Worm (Caenorhabditis elegans): ENCODE results near the gene T24C2.5.

T24C2.5 gene

ce11 chrX:14504551-14504902 is 29.7 kb upstream of the T24C2.5 start:
- no peak for TF ChIP-seq hlh-30 (tag; optimal IDR thresholded peaks at IDR 0.05; ENCODE audit: insufficient read depth)
- peak; percentile 68 for TF ChIP-seq elt-2 (tag; optimal IDR thresholded peaks at IDR 0.05)
- TF ChIP-seq ref-2 (tag; optimal IDR thresholded peaks at IDR 0.05) = peak; percentile 33
- no peak for TF ChIP-seq ceh-31 (tag; optimal IDR thresholded peaks at IDR 0.05)
- no peak for TF ChIP-seq ceh-24 (tag; optimal IDR thresholded peaks at IDR 0.05)
- TF ChIP-seq dve-1 (tag; optimal IDR thresholded peaks at IDR 0.05) = no peak
- no peak for TF ChIP-seq F13H6.1 (tag; optimal IDR thresholded peaks at IDR 0.05)

- TF ChIP-seq ceh-9 (tag; optimal IDR thresholded peaks at IDR 0.05) (no peak), odd-2 (tag; optimal IDR thresholded peaks at IDR 0.05) (no peak), pros-1 (tag; optimal IDR thresholded peaks at IDR 0.05) (no peak), hlh-8 (tag; optimal IDR thresholded peaks at IDR 0.05) (no peak), gmeb-2 (tag; optimal IDR thresholded peaks at IDR 0.05) (no peak), pat-9 (tag; optimal IDR thresholded peaks at IDR 0.05) (no peak), dve-1 (tag; optimal IDR thresholded peaks at IDR 0.05) (peak; percentile 25), eyg-1 (tag; optimal IDR thresholded peaks at IDR 0.05) (no peak), ceh-18 (tag; optimal IDR thresholded peaks at IDR 0.05) (peak; percentile 53), mec-3 (tag; optimal IDR thresholded peaks at IDR 0.05; ENCODE audit: borderline replicate concordance) (no peak), ceh-2 (tag; optimal IDR thresholded peaks at IDR 0.05) (peak; percentile 8), unc-3 (GFP tag; conservative IDR thresholded peaks at IDR 0.05) (no peak), unc-3 (tag; optimal IDR thresholded peaks at IDR 0.05) (no peak), unc-42 (tag; optimal IDR thresholded peaks at IDR 0.05) (no peak), T23F11.4 (GFP tag; optimal IDR thresholded peaks at IDR 0.05) (no peak), pha-2 (tag; optimal IDR thresholded peaks at IDR 0.05) (no peak), ceh-34 (tag; optimal IDR thresholded peaks at IDR 0.05) (no peak), rnt-1 (tag; optimal IDR thresholded peaks at IDR 0.05) (no peak), nfya-1 (tag; optimal IDR thresholded peaks at IDR 0.05) (no peak), ceh-6 (GFP tag; optimal IDR thresholded peaks at IDR 0.05) (no peak), tbx-2 (tag; optimal IDR thresholded peaks at IDR 0.05) (peak; percentile 14), pqm-1 (tag; optimal IDR thresholded peaks at IDR 0.05) (peak; percentile 14), ttx-3 (tag; optimal IDR thresholded peaks at IDR 0.05) (no peak), elt-4 (tag; optimal IDR thresholded peaks at IDR 0.05) (no peak), lim-6 (tag; optimal IDR thresholded peaks at IDR 0.05) (no peak), sox-4 (tag; optimal IDR thresholded peaks at IDR 0.05) (no peak), che-1 (tag; optimal IDR thresholded peaks at IDR 0.05) (no peak), lin-11 (tag; optimal IDR thresholded peaks at IDR 0.05) (no peak), elt-2 (tag; optimal IDR thresholded peaks at IDR 0.05) (peak; percentile 72), syd-9 (tag; optimal IDR thresholded peaks at IDR 0.05) (no peak), K02D7.2 (tag; optimal IDR thresholded peaks at IDR 0.05) (no peak), pag-3 (tag; optimal IDR thresholded peaks at IDR 0.05; ENCODE audit: borderline replicate concordance) (no peak), sdc-2 (tag; optimal IDR thresholded peaks at IDR 0.05) (peak; percentile 52), ref-2 (tag; optimal IDR thresholded peaks at IDR 0.05) (peak; percentile 34), dmd-4 (tag; optimal IDR thresholded peaks at IDR 0.05; ENCODE audit: borderline replicate concordance) (no peak), ceh-14 (tag; optimal IDR thresholded peaks at IDR 0.05) (no peak), npax-4 (tag; optimal IDR thresholded peaks at IDR 0.05) (no peak), fkh-10 (GFP tag; optimal IDR thresholded peaks at IDR 0.05) (no peak), sox-2 (GFP tag; IDR thresholded peaks at IDR 0.05) (no peak)
These were observed 28.5 kb upstream of the T24C2.5 start for ce11 chrX:14505578-14506353.
